Worm (Caenorhabditis elegans) whole organism, L1 larva: ENCODE results near the gene C39E6.2.
A peak's percentile ranks its signal among the peaks of the same experiment; 100 is the strongest.

Experiments used
- C16A3.4 ChIP-seq: fragments of 150-350 bp; optimal IDR thresholded peaks from 2 replicates; lab custom pipeline; 2014; ENCODE audit warnings: missing biosample characterization, missing genetic modification characterization
- C34B4.2 ChIP-seq: sonication (generic microtip); optimal IDR thresholded peaks from 2 replicates; lab custom pipeline; 2017; ENCODE audit warnings: mild to moderate bottlenecking, missing genetic modification characterization, missing compliant biosample characterization
- aha-1 ChIP-seq: fragments of 150-350 bp; optimal IDR thresholded peaks from 2 replicates; lab custom pipeline; 2014; ENCODE audit warnings: missing biosample characterization, missing genetic modification characterization
- ama-1 ChIP-seq: fragments of 150-350 bp; optimal IDR thresholded peaks from 2 replicates; lab custom pipeline; 2014
- ceh-63 ChIP-seq: fragments of 200-800 bp; sonication (Bioruptor generic); optimal IDR thresholded peaks from 2 replicates; lab custom pipeline; 2018; ENCODE audit warnings: mild to moderate bottlenecking, missing genetic modification characterization, missing compliant biosample characterization
- ceh-8 ChIP-seq: fragments of 200-800 bp; sonication (Bioruptor generic); optimal IDR thresholded peaks from 2 replicates; lab custom pipeline; 2018; ENCODE audit warnings: mild to moderate bottlenecking, missing genetic modification characterization, moderate library complexity, missing compliant biosample characterization
- ces-1 ChIP-seq: fragments of 150-350 bp; optimal IDR thresholded peaks from 2 replicates; lab custom pipeline; 2014; ENCODE audit warnings: missing biosample characterization, missing genetic modification reagents, missing genetic modification characterization
- dsc-1 ChIP-seq: sonication (generic microtip); optimal IDR thresholded peaks from 2 replicates; lab custom pipeline; 2016; ENCODE audit warnings: mild to moderate bottlenecking, missing genetic modification characterization, missing compliant biosample characterization
- efl-3 ChIP-seq: fragments of 200-800 bp; sonication (Bioruptor generic); optimal IDR thresholded peaks from 2 replicates; lab custom pipeline; 2018; ENCODE audit warnings: mild to moderate bottlenecking, missing genetic modification characterization, missing compliant biosample characterization
- egl-27 ChIP-seq, 2 experiments: fragments of 150-350 bp in 1 of 2; sonication (generic microtip); optimal IDR thresholded peaks; 3 replicates each; lab custom pipeline; 2017 to 2018; ENCODE audit warnings: missing biosample characterization in 2 of 2, missing genetic modification characterization in 2 of 2, missing genetic modification reagents in 2 of 2
- elt-2 ChIP-seq: sonication (generic microtip); optimal IDR thresholded peaks from 2 replicates; lab custom pipeline; 2016; ENCODE audit warnings: missing genetic modification characterization, mild to moderate bottlenecking, inconsistent platforms, missing compliant biosample characterization, missing genetic modification reagents
- elt-3 ChIP-seq, 6 experiments: fragments of 150-350 bp in 1 of 6; sonication (generic microtip); optimal IDR thresholded peaks; 2 replicates each; lab custom pipeline; 2017 to 2018; ENCODE audit warnings: missing biosample characterization in 6 of 6, missing genetic modification characterization in 6 of 6, inconsistent platforms in 1 of 6
- fkh-10 ChIP-seq: sonication (generic microtip); optimal IDR thresholded peaks from 2 replicates; lab custom pipeline; 2017; ENCODE audit warnings: missing biosample characterization, missing genetic modification reagents, missing genetic modification characterization
- fkh-4 ChIP-seq: sonication (generic microtip); optimal IDR thresholded peaks from 2 replicates; lab custom pipeline; 2016; ENCODE audit warnings: missing compliant biosample characterization, missing genetic modification characterization, borderline replicate concordance
- grh-1 ChIP-seq: fragments of 200-800 bp; sonication (Bioruptor generic); IDR thresholded peaks from 2 replicates; pipeline ENCODE4 v1.3.6; 2022; ENCODE audit warnings: missing genetic modification reagents, missing genetic modification characterization, missing compliant biosample characterization
- hpl-2 ChIP-seq: fragments of 150-350 bp; optimal IDR thresholded peaks from 2 replicates; lab custom pipeline; 2014; ENCODE audit warnings: missing biosample characterization, missing genetic modification reagents, missing genetic modification characterization
- irx-1 ChIP-seq: sonication (generic microtip); optimal IDR thresholded peaks from 2 replicates; lab custom pipeline; 2016; ENCODE audit warnings: missing genetic modification characterization, missing compliant biosample characterization
- jun-1 ChIP-seq: fragments of 150-350 bp; optimal IDR thresholded peaks from 2 replicates; lab custom pipeline; 2014; ENCODE audit warnings: missing biosample characterization, missing genetic modification reagents, missing genetic modification characterization
- lin-13 ChIP-seq: fragments of 150-350 bp; optimal IDR thresholded peaks from 2 replicates; lab custom pipeline; 2014; ENCODE audit warnings: missing biosample characterization, missing genetic modification reagents, missing genetic modification characterization
- lin-14 ChIP-seq: fragments of 200-800 bp; sonication (Bioruptor generic); optimal IDR thresholded peaks from 2 replicates; lab custom pipeline; 2018; ENCODE audit warnings: mild to moderate bottlenecking, missing genetic modification characterization, moderate library complexity, missing compliant biosample characterization
- lin-15B ChIP-seq: fragments of 150-350 bp; sonication (generic microtip); optimal IDR thresholded peaks from 3 replicates; lab custom pipeline; 2014; ENCODE audit warnings: missing biosample characterization, missing genetic modification characterization
- lin-35 ChIP-seq, 2 experiments: fragments of 150-350 bp; optimal IDR thresholded peaks; 2 replicates each; lab custom pipeline; 2014; ENCODE audit warnings: missing biosample characterization in 2 of 2, missing genetic modification characterization in 2 of 2, missing genetic modification reagents in 2 of 2
- lsy-2 ChIP-seq, 2 experiments: fragments of 150-350 bp; optimal IDR thresholded peaks; 2 replicates each; lab custom pipeline; 2014; ENCODE audit warnings: missing biosample characterization in 2 of 2, missing genetic modification characterization in 2 of 2
- mab-9 ChIP-seq: fragments of 200-800 bp; sonication (Bioruptor generic); IDR thresholded peaks from 2 replicates; pipeline ENCODE4 v1.3.6; 2022; ENCODE audit warnings: missing genetic modification reagents, missing genetic modification characterization, missing compliant biosample characterization
- mdl-1 ChIP-seq, 2 experiments: fragments of 150-350 bp; optimal IDR thresholded peaks; 2 replicates each; lab custom pipeline; 2014 to 2017; ENCODE audit warnings: missing biosample characterization in 2 of 2, missing genetic modification characterization in 2 of 2, inconsistent platforms in 1 of 2
- mef-2 ChIP-seq: fragments of 150-350 bp; optimal IDR thresholded peaks from 2 replicates; lab custom pipeline; 2014; ENCODE audit warnings: missing biosample characterization, missing genetic modification characterization
- nhr-12 ChIP-seq: sonication (generic microtip); optimal IDR thresholded peaks from 2 replicates; lab custom pipeline; 2017; ENCODE audit warnings: missing biosample characterization, missing genetic modification characterization
- nhr-19 ChIP-seq: fragments of 200-800 bp; sonication (Bioruptor generic); conservative IDR thresholded peaks from 2 replicates; pipeline ENCODE4 v1.3.6; 2022; ENCODE audit warnings: missing genetic modification characterization, missing compliant biosample characterization
- nhr-237 ChIP-seq: fragments of 150-350 bp; optimal IDR thresholded peaks from 2 replicates; lab custom pipeline; 2014; ENCODE audit warnings: missing biosample characterization, missing genetic modification characterization
- nhr-47 ChIP-seq: sonication (generic microtip); optimal IDR thresholded peaks from 2 replicates; lab custom pipeline; 2016; ENCODE audit warnings: mild to moderate bottlenecking, missing genetic modification characterization, moderate library complexity, missing compliant biosample characterization
- nhr-77 ChIP-seq: fragments of 150-350 bp; optimal IDR thresholded peaks from 2 replicates; lab custom pipeline; 2014; ENCODE audit warnings: missing biosample characterization, missing genetic modification characterization
- nhr-85 ChIP-seq: sonication (generic microtip); peaks from one replicate; lab custom pipeline; 2016; ENCODE audit warnings: missing genetic modification characterization, inconsistent platforms, missing compliant biosample characterization
- pag-3 ChIP-seq: sonication (generic microtip); optimal IDR thresholded peaks from 2 replicates; lab custom pipeline; 2017; ENCODE audit warnings: missing genetic modification characterization, mild to moderate bottlenecking, missing compliant biosample characterization, antibody characterized with exemption, borderline replicate concordance; ENCODE audit not compliant: insufficient read depth
- rnt-1 ChIP-seq: sonication (generic microtip); optimal IDR thresholded peaks from 2 replicates; lab custom pipeline; 2016; ENCODE audit warnings: mild to moderate bottlenecking, missing genetic modification characterization, moderate library complexity, missing compliant biosample characterization
- sox-4 ChIP-seq: sonication (generic microtip); optimal IDR thresholded peaks from 2 replicates; lab custom pipeline; 2016; ENCODE audit warnings: missing genetic modification characterization, missing compliant biosample characterization
- sup-37 ChIP-seq: fragments of 200-800 bp; sonication (Bioruptor generic); optimal IDR thresholded peaks from 2 replicates; lab custom pipeline; 2018; ENCODE audit warnings: mild to moderate bottlenecking, missing genetic modification characterization, missing compliant biosample characterization
- tbx-2 ChIP-seq: sonication (generic microtip); optimal IDR thresholded peaks from 2 replicates; lab custom pipeline; 2016; ENCODE audit warnings: missing genetic modification characterization, missing compliant biosample characterization
- tlp-1 ChIP-seq: fragments of 150-350 bp; optimal IDR thresholded peaks from 2 replicates; lab custom pipeline; 2014; ENCODE audit warnings: missing biosample characterization, missing genetic modification characterization
- unc-130 ChIP-seq: fragments of 150-350 bp; optimal IDR thresholded peaks from 2 replicates; lab custom pipeline; 2017; ENCODE audit warnings: missing biosample characterization, missing genetic modification characterization, inconsistent platforms
- unc-62 ChIP-seq: fragments of 150-350 bp; optimal IDR thresholded peaks from 2 replicates; lab custom pipeline; 2014; ENCODE audit warnings: missing biosample characterization, missing genetic modification reagents, missing genetic modification characterization
- vab-15 ChIP-seq: sonication (generic microtip); optimal IDR thresholded peaks from 2 replicates; lab custom pipeline; 2017; ENCODE audit warnings: missing genotype, mild to moderate bottlenecking, missing genetic modification characterization, missing compliant biosample characterization
- xbp-1 ChIP-seq: sonication (generic microtip); optimal IDR thresholded peaks from 2 replicates; lab custom pipeline; 2016; ENCODE audit warnings: missing genetic modification characterization, missing compliant biosample characterization
- zag-1 ChIP-seq: fragments of 150-350 bp; optimal IDR thresholded peaks from 2 replicates; lab custom pipeline; 2014; ENCODE audit warnings: missing biosample characterization, missing genetic modification characterization
- zip-4 ChIP-seq: fragments of 200-800 bp; sonication (Bioruptor generic); optimal IDR thresholded peaks from 2 replicates; lab custom pipeline; 2018; ENCODE audit warnings: mild to moderate bottlenecking, missing genetic modification characterization, moderate library complexity, missing compliant biosample characterization

Gene C39E6.2

ce11 chrX:4788958-4789357 lies 34.0 kb upstream of the C39E6.2 start (continued):
- no peak for TF ChIP-seq aha-1 (tag; lab: Kevin White, UChicago)
- no peak for TF ChIP-seq ces-1 (GFP tag; lab: Kevin White, UChicago)
- TF ChIP-seq mef-2 (tag; lab: Kevin White, UChicago), result no peak
- TF ChIP-seq sup-37 (GFP tag; lab: Kevin White, UChicago), result no peak
- peak; percentile 73 for TF ChIP-seq nhr-85
- no peak for TF ChIP-seq lin-15B (tag; lab: Kevin White, UChicago)
- TF ChIP-seq unc-62, result no peak
- peak; percentile 38 for TF ChIP-seq jun-1 (tag; lab: Kevin White, UChicago)
- TF ChIP-seq mab-9, result no peak
- TF ChIP-seq pag-3 (tag; lab: Kevin White, UChicago), result no peak
- TF ChIP-seq grh-1 (GFP tag; lab: Robert Waterston, UW), result no peak
- TF ChIP-seq ceh-63 (GFP tag; lab: Kevin White, UChicago), result no peak
- TF ChIP-seq nhr-19 (GFP tag; lab: Robert Waterston, UW), result peak; percentile 44
- no peak for TF ChIP-seq sox-4 (tag; lab: Kevin White, UChicago)
- TF ChIP-seq C16A3.4 (tag; lab: Kevin White, UChicago), result peak; percentile 50
- TF ChIP-seq nhr-77 (tag; lab: Kevin White, UChicago), result peak; percentile 44
- TF ChIP-seq lin-13 (GFP tag; lab: Kevin White, UChicago), result no peak
- no peak for TF ChIP-seq tlp-1 (tag; lab: Kevin White, UChicago)
- no peak for TF ChIP-seq efl-3 (GFP tag; lab: Kevin White, UChicago)
- TF ChIP-seq hpl-2 (GFP tag; lab: Kevin White, UChicago), result no peak
- peak; percentile 65 for TF ChIP-seq rnt-1 (tag; lab: Kevin White, UChicago)
- TF ChIP-seq ama-1, result no peak
- TF ChIP-seq vab-15 (tag; lab: Kevin White, UChicago), result no peak
- peak; percentile 5 to 62 for TF ChIP-seq lsy-2 (tag; optimal IDR thresholded peaks at IDR 0.05; lab: Kevin White, UChicago)
- TF ChIP-seq dsc-1 (tag; lab: Kevin White, UChicago), result no peak
- TF ChIP-seq elt-2 (tag; lab: Kevin White, UChicago), result peak; percentile 15
- peak; percentile 13 for TF ChIP-seq tbx-2 (tag; lab: Kevin White, UChicago)
- peak; percentile 45 for TF ChIP-seq nhr-47 (tag; lab: Kevin White, UChicago)
- no peak for TF ChIP-seq irx-1 (tag; lab: Kevin White, UChicago)
- no peak for TF ChIP-seq fkh-10
- TF ChIP-seq egl-27 (tag; optimal IDR thresholded peaks at IDR 0.05; lab: Kevin White, UChicago), result no peak
- peak; percentile 25 for TF ChIP-seq xbp-1 (tag; lab: Kevin White, UChicago)
- TF ChIP-seq zag-1, result no peak
- TF ChIP-seq mdl-1 (tag; optimal IDR thresholded peaks at IDR 0.05; lab: Kevin White, UChicago), result peak in 1 of 2 experiments; percentile 42
- peak; percentile 52 for TF ChIP-seq lin-14
- no peak for TF ChIP-seq zip-4 (GFP tag; lab: Kevin White, UChicago)
- no peak for TF ChIP-seq unc-130 (tag; lab: Kevin White, UChicago)
- no peak for TF ChIP-seq nhr-237
- TF ChIP-seq lin-35 (GFP tag; optimal IDR thresholded peaks at IDR 0.05; lab: Kevin White, UChicago), result peak; percentile 13 to 64
- TF ChIP-seq fkh-4 (tag; lab: Kevin White, UChicago), result no peak
- TF ChIP-seq nhr-12 (tag; lab: Kevin White, UChicago), result no peak
- TF ChIP-seq ceh-8 (GFP tag; lab: Kevin White, UChicago), result no peak
- peak in 1 of 6 experiments; percentile 16 for TF ChIP-seq elt-3 (tag; optimal IDR thresholded peaks at IDR 0.05; lab: Kevin White, UChicago)
- TF ChIP-seq C34B4.2 (tag; lab: Kevin White, UChicago), result no peak
